Worm (Caenorhabditis elegans): ENCODE measurements around the gene K08B12.1.

The K08B12.1 gene

DNA sequence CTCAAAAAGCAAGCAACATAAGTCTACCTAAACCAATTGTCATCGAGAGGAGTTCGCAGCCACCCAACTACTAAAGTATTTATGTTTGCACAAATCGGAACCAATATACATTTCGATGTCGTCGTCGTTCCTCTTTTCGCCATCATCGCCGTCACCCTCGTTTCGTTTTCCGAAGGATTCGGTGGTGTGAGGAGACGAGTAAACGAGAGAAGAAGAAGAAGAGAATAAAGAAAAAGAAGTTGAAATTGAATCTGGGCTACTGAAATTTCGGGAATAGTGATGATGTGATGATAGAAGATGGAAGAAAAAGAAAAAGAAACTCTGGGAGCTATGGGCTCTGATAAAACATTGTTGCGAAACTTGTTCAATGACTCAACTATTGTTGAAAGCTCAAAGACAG lies 9.4 kb downstream of the K08B12.1 start:
- TF ChIP-seq him-1 (tag; optimal IDR thresholded peaks at IDR 0.05) (no peak), W03F9.2 (tag; optimal IDR thresholded peaks at IDR 0.05) (no peak), dao-5 (tag; optimal IDR thresholded peaks at IDR 0.05) (no peak)

ce11 chrV:6268961-6269360 lies 9.8 kb downstream of the K08B12.1 start:
- TF ChIP-seq W03F9.2 (tag; optimal IDR thresholded peaks at IDR 0.05), result no peak
- no peak for TF ChIP-seq dao-5 (tag; optimal IDR thresholded peaks at IDR 0.05)
- no peak for TF ChIP-seq him-1 (tag; optimal IDR thresholded peaks at IDR 0.05)

DNA sequence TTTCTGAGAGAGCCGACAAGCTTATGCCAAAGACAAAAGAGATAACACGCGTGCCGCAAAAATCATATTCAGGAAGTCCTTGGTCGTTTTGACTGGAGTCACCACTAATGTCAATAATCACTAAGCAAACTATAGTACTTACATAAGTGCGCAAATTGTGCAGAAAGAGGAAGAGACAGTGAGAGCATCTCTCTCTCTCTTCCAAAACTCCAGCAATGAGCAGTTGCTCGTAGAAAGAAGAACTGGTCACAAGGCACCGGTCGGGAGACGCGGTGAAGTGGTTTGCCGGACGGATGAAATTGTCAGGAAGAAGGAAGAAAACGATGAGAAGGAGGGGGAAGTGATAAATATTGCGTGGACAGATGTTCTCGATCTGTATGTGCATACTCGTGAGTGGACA lies 10.9 kb downstream of the K08B12.1 start:
- TF ChIP-seq W03F9.2 (tag; optimal IDR thresholded peaks at IDR 0.05) (no peak), dao-5 (tag; optimal IDR thresholded peaks at IDR 0.05) (no peak), him-1 (tag; optimal IDR thresholded peaks at IDR 0.05) (no peak)

- no peak for TF ChIP-seq dao-5 (tag; optimal IDR thresholded peaks at IDR 0.05)
- no peak for TF ChIP-seq W03F9.2 (tag; optimal IDR thresholded peaks at IDR 0.05)
- no peak for TF ChIP-seq him-1 (tag; optimal IDR thresholded peaks at IDR 0.05)
Observed at ce11 chrV:6270552-6270951, 11.4 kb downstream of the K08B12.1 start, which contains the start of gene F31F7.2. Gene F31F7.2 (plus strand): TSS chrV:6270852.

- TF ChIP-seq W03F9.2 (tag; optimal IDR thresholded peaks at IDR 0.05), result no peak
- no peak for TF ChIP-seq dao-5 (tag; optimal IDR thresholded peaks at IDR 0.05)
- no peak for TF ChIP-seq him-1 (tag; optimal IDR thresholded peaks at IDR 0.05)
Observed at ce11 chrV:6275209-6275608, 16.0 kb downstream of the K08B12.1 start.

DNA sequence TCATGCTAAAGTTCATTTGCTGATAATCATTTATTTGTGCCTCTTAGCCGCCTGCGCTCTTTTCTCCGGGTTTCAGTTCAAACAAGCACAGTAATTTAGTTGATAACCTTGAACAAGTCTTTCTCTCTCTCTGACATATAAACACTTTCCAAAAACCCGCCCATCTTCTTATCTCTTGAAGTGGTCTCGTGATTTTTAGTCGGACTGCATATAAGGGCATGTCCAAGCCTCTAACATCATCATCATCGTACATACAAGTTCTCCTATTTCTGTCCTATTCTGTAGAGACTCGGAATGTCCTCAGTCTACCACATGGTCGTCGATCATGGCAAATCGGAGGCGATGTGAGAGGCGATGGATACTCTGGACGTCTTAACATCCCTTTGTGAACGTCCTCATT lies 17.0 kb downstream of the K08B12.1 start, which contains the start of gene F31F7.1:
Gene F31F7.1 (plus strand): TSS at position 235 of the 400 bp plus-strand sequence.
- TF ChIP-seq him-1 (tag; optimal IDR thresholded peaks at IDR 0.05) (no peak), dao-5 (tag; optimal IDR thresholded peaks at IDR 0.05) (no peak), W03F9.2 (tag; optimal IDR thresholded peaks at IDR 0.05) (no peak)

DNA sequence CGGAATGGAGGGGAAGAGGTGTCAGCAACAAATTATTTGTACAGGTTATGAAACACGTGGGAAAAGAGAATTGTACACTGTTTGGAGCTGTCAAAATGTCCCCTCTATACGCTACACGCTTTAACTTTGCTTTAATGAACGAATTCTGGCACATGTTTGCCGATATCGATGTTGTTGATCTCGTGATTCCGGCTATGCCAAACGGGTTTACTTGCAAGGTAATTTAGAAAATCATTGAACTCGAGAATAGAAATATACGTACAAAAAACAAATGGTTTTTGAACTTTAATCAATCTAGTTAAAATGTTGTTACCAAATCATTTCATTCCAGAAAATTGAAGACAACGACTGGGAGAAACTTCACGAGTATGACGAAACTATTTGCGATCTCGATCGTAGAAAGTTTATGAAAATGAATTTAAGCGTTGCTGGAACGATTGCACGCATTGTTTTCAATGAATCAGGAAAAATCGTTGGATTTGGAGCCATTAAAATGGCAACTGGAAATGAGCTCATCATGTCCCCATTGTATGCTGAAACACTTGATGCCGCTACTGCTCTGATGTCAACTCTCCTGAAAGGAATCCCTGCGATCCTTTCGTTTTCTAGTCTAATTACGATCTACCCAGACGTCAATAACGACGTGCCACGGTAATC lies 18.1 kb downstream of the K08B12.1 start:
- no peak for TF ChIP-seq him-1 (tag; optimal IDR thresholded peaks at IDR 0.05)
- TF ChIP-seq W03F9.2 (tag; optimal IDR thresholded peaks at IDR 0.05), result no peak
- TF ChIP-seq dao-5 (tag; optimal IDR thresholded peaks at IDR 0.05), result no peak

DNA sequence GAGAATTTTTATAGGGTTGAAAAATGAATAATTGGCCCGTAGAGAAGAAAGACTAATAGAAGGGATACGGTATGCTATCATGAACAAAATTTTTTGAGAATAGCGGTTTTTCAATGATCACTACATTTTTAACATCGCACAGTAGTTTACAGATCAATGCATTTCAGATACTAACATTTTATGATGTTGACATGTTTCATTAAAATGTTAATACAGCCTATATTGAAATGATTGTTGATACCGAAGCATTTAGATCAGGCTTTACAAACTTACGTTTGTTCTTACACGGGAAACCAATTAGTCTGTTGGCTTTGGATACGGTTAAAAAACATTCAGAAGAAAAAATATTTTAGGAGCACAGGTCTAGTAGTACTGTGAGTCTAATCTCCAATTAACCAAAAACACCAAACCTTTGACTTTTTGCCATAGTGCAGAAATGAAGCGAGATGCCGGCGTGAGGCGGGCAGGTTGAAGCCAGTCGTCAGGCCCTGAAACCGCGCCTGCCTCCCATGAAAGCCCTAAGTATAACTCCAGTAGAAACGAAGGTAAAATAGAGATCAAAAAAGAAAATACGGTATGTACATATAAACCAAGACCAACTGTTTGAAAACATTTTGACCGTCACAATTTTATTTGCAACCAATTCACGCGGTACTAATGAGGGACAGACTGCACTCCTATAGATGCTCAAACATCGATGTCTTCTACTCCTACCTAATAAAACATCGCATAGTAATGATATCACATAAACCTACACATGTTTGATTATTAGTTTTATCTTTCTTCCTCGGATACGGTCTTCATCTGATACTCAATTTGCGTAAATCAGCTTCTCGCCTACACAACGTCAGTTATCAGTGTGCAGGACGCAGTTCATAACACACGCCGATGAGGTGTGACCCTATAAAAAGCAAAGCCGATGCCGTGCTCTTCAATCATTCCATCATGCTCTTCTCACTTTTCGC lies 19.2 kb downstream of the K08B12.1 start, which contains the start of gene fil-2:
Gene fil-2 (plus strand): TSS at position 915 of the 965 bp plus-strand sequence.
- TF ChIP-seq dao-5 (tag; optimal IDR thresholded peaks at IDR 0.05), result no peak

DNA sequence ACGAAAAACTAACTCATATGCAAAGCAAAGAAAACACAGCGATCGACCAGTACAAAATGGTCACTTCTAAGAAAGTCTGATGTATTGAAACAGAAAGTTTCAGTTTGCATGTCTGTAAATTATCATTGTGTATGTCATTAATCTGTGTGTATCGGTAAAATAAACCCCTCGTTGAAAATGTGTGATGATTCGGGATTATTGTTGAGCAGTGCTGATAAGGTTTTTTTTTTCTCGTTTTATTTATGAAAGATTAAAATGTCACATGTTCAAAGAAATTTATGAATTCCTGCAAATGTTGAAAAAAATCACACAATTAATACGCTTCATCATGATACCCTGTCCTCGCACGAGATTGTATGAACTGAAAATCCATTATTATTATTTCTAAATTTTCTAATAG lies 20.9 kb downstream of the K08B12.1 start:
- TF ChIP-seq W03F9.2 (tag; optimal IDR thresholded peaks at IDR 0.05) (no peak), him-1 (tag; optimal IDR thresholded peaks at IDR 0.05) (no peak), dao-5 (tag; optimal IDR thresholded peaks at IDR 0.05) (no peak)

- no peak for TF ChIP-seq W03F9.2 (tag; optimal IDR thresholded peaks at IDR 0.05)
- TF ChIP-seq dao-5 (tag; optimal IDR thresholded peaks at IDR 0.05), result no peak
- no peak for TF ChIP-seq him-1 (tag; optimal IDR thresholded peaks at IDR 0.05)
Observed at ce11 chrV:6281175-6281574, 22.0 kb downstream of the K08B12.1 start, which contains the start of the genes K12B6.4 and spe-49. Gene K12B6.4 (minus strand): TSS chrV:6281275. Gene spe-49 (plus strand): TSS chrV:6281359.

ce11 chrV:6286343-6286742 lies 27.2 kb downstream of the K08B12.1 start, which contains the start of gene srn-1:
Gene srn-1 (minus strand): TSS chrV:6286443.
- TF ChIP-seq dao-5 (tag; optimal IDR thresholded peaks at IDR 0.05) (no peak), him-1 (tag; optimal IDR thresholded peaks at IDR 0.05) (no peak), W03F9.2 (tag; optimal IDR thresholded peaks at IDR 0.05) (no peak)

DNA sequence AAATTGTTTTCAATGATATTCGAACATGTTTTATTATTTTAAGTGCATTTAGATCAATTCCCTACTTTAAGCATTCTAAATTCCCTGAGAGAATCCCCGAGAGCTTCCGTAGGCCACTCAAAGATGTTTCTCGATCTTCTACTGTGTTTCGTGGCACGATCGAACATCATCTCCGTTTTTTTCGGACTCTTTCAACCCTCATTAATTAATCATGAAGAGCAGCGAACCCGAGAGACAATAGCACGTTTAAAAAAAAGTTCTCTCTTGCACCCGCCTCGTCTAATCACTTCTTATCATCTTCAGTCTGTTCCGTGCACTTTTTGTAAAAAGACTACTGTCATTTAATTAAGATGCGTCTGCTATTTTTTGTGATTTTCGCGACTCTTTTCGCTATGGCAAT lies 29.4 kb downstream of the K08B12.1 start, which contains the start of gene K12B6.11:
Gene K12B6.11 (plus strand): TSS at position 301 of the 400 bp plus-strand sequence.
- TF ChIP-seq dao-5 (tag; optimal IDR thresholded peaks at IDR 0.05) (no peak), W03F9.2 (tag; optimal IDR thresholded peaks at IDR 0.05) (no peak), him-1 (tag; optimal IDR thresholded peaks at IDR 0.05) (no peak)

DNA sequence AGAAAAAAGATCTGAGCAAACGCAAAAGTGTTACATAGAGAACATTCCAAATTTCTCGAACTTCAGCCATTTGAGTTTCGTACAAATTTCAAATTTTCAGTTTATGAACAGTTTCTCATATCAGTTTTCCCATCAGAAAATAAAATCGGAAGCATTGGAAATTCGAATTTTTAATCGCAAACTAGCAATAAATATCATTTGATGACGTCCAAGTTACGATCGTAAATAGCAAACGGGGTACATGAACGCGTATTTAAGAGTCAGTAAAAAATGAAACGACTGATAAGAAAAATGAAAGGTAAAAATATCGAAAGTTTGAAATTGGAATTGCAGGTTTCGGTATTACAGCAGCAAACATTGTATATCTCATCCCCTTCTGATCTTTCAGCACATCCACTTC lies 32.1 kb downstream of the K08B12.1 start:
- TF ChIP-seq him-1 (tag; optimal IDR thresholded peaks at IDR 0.05), result no peak
- TF ChIP-seq W03F9.2 (tag; optimal IDR thresholded peaks at IDR 0.05), result no peak
- no peak for TF ChIP-seq dao-5 (tag; optimal IDR thresholded peaks at IDR 0.05)

DNA sequence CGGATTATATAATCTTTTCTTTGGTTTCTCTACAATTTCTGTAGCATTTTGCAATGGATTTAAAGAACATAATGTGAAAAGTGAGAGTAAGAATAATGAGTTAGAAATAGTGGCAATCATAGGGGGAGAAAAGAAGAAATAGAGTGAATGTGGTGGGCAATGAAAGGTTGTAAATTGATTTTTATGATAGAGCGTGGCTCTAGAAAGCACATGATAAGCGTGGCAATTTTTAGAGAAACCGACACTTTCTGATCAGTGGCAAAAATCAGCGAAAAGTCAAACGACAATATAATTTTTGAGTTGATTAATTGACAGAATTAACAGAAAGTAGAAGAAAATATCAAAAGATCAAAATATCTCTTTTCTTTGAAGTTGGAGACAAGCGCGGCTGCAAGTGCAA lies 33.2 kb downstream of the K08B12.1 start, which contains the start of gene K12B6.9:
Gene K12B6.9 (minus strand): TSS at position 266 of the 400 bp plus-strand sequence.
- TF ChIP-seq W03F9.2 (tag; optimal IDR thresholded peaks at IDR 0.05) (no peak), him-1 (tag; optimal IDR thresholded peaks at IDR 0.05) (no peak), dao-5 (tag; optimal IDR thresholded peaks at IDR 0.05) (no peak)

Data from whole organism, L4/young adult.